Fruit fly (Drosophila melanogaster) whole organism, embryonic: ENCODE data around the gene CG11147.

Experiments used
- CG3281 ChIP-seq: fragments of 200-800 bp; sonication (Bioruptor generic); optimal IDR thresholded peaks from 3 replicates; lab custom pipeline; 2017; ENCODE audit warnings: missing biosample characterization, mild to moderate bottlenecking, missing genetic modification characterization
- Camta ChIP-seq: fragments of 200-800 bp; sonication (Bioruptor generic); optimal IDR thresholded peaks from 2 replicates; lab custom pipeline; 2016; ENCODE audit warnings: missing biosample characterization, missing genetic modification characterization
- MBD-R2 ChIP-seq: fragments of 200-800 bp; sonication (Bioruptor generic); IDR thresholded peaks from 2 replicates; pipeline ENCODE4 v1.3.6; 2022; ENCODE audit warnings: missing biosample characterization, missing genetic modification characterization
- MTF-1 ChIP-seq: fragments of 200-800 bp; sonication (Bioruptor generic); optimal IDR thresholded peaks from 2 replicates; lab custom pipeline; 2018; ENCODE audit warnings: missing biosample characterization, mild to moderate bottlenecking, missing genetic modification characterization, borderline replicate concordance
- abd-A ChIP-seq: fragments of 200-800 bp; sonication (Bioruptor generic); optimal IDR thresholded peaks from 3 replicates; lab custom pipeline; 2019; ENCODE audit warnings: missing biosample characterization, mild to moderate bottlenecking, missing genetic modification characterization, moderate library complexity
- ash1 ChIP-seq: fragments of 200-800 bp; sonication (Bioruptor generic); optimal IDR thresholded peaks from 2 replicates; lab custom pipeline; 2018; ENCODE audit warnings: missing biosample characterization, mild to moderate bottlenecking, missing genetic modification characterization
- fru ChIP-seq: fragments of >200 bp; optimal IDR thresholded peaks from 2 replicates; lab custom pipeline; 2017
- pan ChIP-seq, 4 experiments: fragments of >200 bp in 3 of 4; fragments of 200-800 bp in 1 of 4; sonication (Bioruptor generic) in 1 of 4; optimal IDR thresholded peaks in 3 of 4; IDR thresholded peaks in 1 of 4; 2 replicates each; pipeline versions ENCODE4 v1.3.6 to Lab custom; 2017 to 2022; ENCODE audit warnings: missing biosample characterization in 2 of 4, missing genetic modification characterization in 2 of 4, mixed read lengths in 1 of 4
- pum ChIP-seq: fragments of 200-800 bp; sonication (Bioruptor generic); optimal IDR thresholded peaks from 2 replicates; lab custom pipeline; 2016; ENCODE audit warnings: missing biosample characterization, missing genetic modification characterization
- row ChIP-seq: fragments of 200-800 bp; sonication (Bioruptor generic); IDR thresholded peaks from 3 replicates; pipeline ENCODE4 v1.3.6; 2022; ENCODE audit warnings: missing biosample characterization, missing genetic modification characterization
- tio ChIP-seq: fragments of 200-800 bp; sonication (Bioruptor generic); optimal IDR thresholded peaks from 2 replicates; lab custom pipeline; 2017; ENCODE audit warnings: missing biosample characterization, missing genetic modification characterization, inconsistent platforms
- trem ChIP-seq: fragments of 200-800 bp; optimal IDR thresholded peaks from 3 replicates; lab custom pipeline; 2019; ENCODE audit warnings: missing biosample characterization, mild to moderate bottlenecking, missing genetic modification characterization, moderate library complexity

DNA sequence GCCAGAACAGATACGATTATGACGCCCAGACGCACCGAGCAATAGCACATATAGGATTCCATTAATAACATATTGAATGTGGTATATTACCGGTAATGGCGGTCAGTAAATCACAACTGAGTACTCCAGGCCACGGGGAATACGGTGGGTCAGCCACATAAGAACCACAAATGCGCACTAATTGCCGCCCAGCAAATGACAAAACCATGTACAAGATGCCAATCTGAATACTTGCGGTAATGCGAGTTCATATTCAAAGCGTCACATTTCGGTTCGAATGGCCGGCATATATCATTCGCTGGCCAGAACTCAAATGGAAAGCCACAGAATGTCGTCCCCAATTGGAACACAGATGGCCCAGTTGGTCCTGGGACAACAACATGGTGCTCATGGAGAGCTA, 24.5 kb downstream of the CG11147 start, which contains the start of the genes CG14007 and CG34011:
- TF ChIP-seq ash1 (GFP tag; lab: Kevin White, UChicago) (no peak), trem (tag; lab: Kevin White, UChicago) (no peak), pan (optimal IDR thresholded peaks at IDR 0.05; lab: Kevin White, UChicago) (no peak), pan (GFP tag; optimal IDR thresholded peaks at IDR 0.05 in 1 of 2, IDR thresholded peaks at IDR 0.05 in 1 of 2) (no peak), pum (GFP tag; lab: Kevin White, UChicago) (no peak), tio (GFP tag; lab: Kevin White, UChicago) (no peak), MTF-1 (GFP tag; lab: Kevin White, UChicago) (no peak), fru (lab: Kevin White, UChicago) (no peak), Camta (GFP tag; lab: Kevin White, UChicago) (no peak), CG3281 (GFP tag; lab: Kevin White, UChicago) (no peak), row (GFP tag; lab: Robert Waterston, UW) (no peak), MBD-R2 (no peak), abd-A (tag; lab: Kevin White, UChicago) (no peak)
